Fruit fly (Drosophila melanogaster) whole organism, prepupa: Measurements from ENCODE around the gene CG15471.
A peak's percentile ranks its signal among the peaks of the same experiment; 100 is the strongest.

Source experiments
- Blimp-1 ChIP-seq: fragments of 200-800 bp; sonication (Bioruptor generic); optimal IDR thresholded peaks from 3 replicates; lab custom pipeline; 2017; ENCODE audit warnings: missing biosample characterization, missing genetic modification characterization, mild to moderate bottlenecking, moderate library complexity, missing genetic modification reagents
- CG10631 ChIP-seq: fragments of 200-800 bp; sonication (Bioruptor generic); optimal IDR thresholded peaks from 2 replicates; lab custom pipeline; 2016; ENCODE audit warnings: missing biosample characterization, missing genetic modification characterization
- CG10669 ChIP-seq: fragments of 200-800 bp; sonication (Bioruptor generic); optimal IDR thresholded peaks from 3 replicates; lab custom pipeline; 2018; ENCODE audit warnings: missing biosample characterization, mild to moderate bottlenecking, missing genetic modification characterization, moderate library complexity
- CG11294 ChIP-seq: fragments of 200-800 bp; sonication (Bioruptor generic); IDR thresholded peaks from 2 replicates; pipeline ENCODE4 v1.3.6; 2022; ENCODE audit warnings: missing biosample characterization, missing genetic modification characterization
- CG3032 ChIP-seq: fragments of 200-800 bp; optimal IDR thresholded peaks from 2 replicates; lab custom pipeline; 2019; ENCODE audit warnings: missing biosample characterization, mild to moderate bottlenecking, missing genetic modification characterization, moderate library complexity
- CG32006 ChIP-seq: fragments of 200-800 bp; sonication (Bioruptor generic); optimal IDR thresholded peaks from 3 replicates; lab custom pipeline; 2017; ENCODE audit warnings: missing biosample characterization, mild to moderate bottlenecking, missing genetic modification characterization
- CG6276 ChIP-seq: fragments of 200-800 bp; sonication (Bioruptor generic); optimal IDR thresholded peaks from 2 replicates; lab custom pipeline; 2017; ENCODE audit warnings: missing biosample characterization, mild to moderate bottlenecking, missing genetic modification characterization
- CG6792 ChIP-seq: fragments of 200-800 bp; sonication (Bioruptor generic); optimal IDR thresholded peaks from 3 replicates; lab custom pipeline; 2016; ENCODE audit warnings: missing biosample characterization, missing genetic modification characterization
- CG6854 ChIP-seq: fragments of 200-800 bp; sonication (Bioruptor generic); optimal IDR thresholded peaks from 2 replicates; lab custom pipeline; 2017; ENCODE audit warnings: missing biosample characterization, mild to moderate bottlenecking, missing genetic modification characterization
- CG8119 ChIP-seq: fragments of 200-800 bp; sonication (Bioruptor generic); IDR thresholded peaks from 3 replicates; pipeline ENCODE4 v1.3.6; 2022; ENCODE audit warnings: missing biosample characterization, missing genetic modification characterization
- Eip75B ChIP-seq: fragments of 200-800 bp; sonication (Bioruptor generic); optimal IDR thresholded peaks from 3 replicates; lab custom pipeline; 2016; ENCODE audit warnings: missing biosample characterization, missing genetic modification characterization
- Eip93F ChIP-seq: fragments of 200-800 bp; sonication (Bioruptor generic); optimal IDR thresholded peaks from 2 replicates; lab custom pipeline; 2016; ENCODE audit warnings: missing biosample characterization, mild to moderate bottlenecking, missing genetic modification characterization
- Ets21C ChIP-seq: fragments of 200-800 bp; sonication (Bioruptor generic); optimal IDR thresholded peaks from 3 replicates; lab custom pipeline; 2016; ENCODE audit warnings: missing biosample characterization, missing genetic modification characterization
- Ets96B ChIP-seq: fragments of 200-800 bp; optimal IDR thresholded peaks from 2 replicates; lab custom pipeline; 2019; ENCODE audit warnings: missing biosample characterization, mild to moderate bottlenecking, missing genetic modification characterization, moderate library complexity
- Gug ChIP-seq: fragments of 200-800 bp; sonication (Bioruptor generic); IDR thresholded peaks from 2 replicates; pipeline ENCODE4 v1.3.6; 2022; ENCODE audit warnings: missing biosample characterization, missing genetic modification characterization
- Hr38 ChIP-seq: sonication (Bioruptor generic); optimal IDR thresholded peaks from 2 replicates; lab custom pipeline; 2016; ENCODE audit warnings: missing biosample characterization, missing genetic modification characterization
- Hr4 ChIP-seq: fragments of 200-800 bp; sonication (Bioruptor generic); optimal IDR thresholded peaks from 3 replicates; lab custom pipeline; 2016; ENCODE audit warnings: missing biosample characterization, missing genetic modification characterization
- Lpt ChIP-seq: fragments of 200-800 bp; sonication (Bioruptor generic); optimal IDR thresholded peaks from 3 replicates; lab custom pipeline; 2016; ENCODE audit warnings: missing biosample characterization, missing genetic modification characterization
- Met ChIP-seq: fragments of 200-800 bp; sonication (Bioruptor generic); optimal IDR thresholded peaks from 3 replicates; lab custom pipeline; 2016; ENCODE audit warnings: missing biosample characterization, missing genetic modification characterization
- OdsH ChIP-seq: fragments of 200-800 bp; sonication (Bioruptor generic); optimal IDR thresholded peaks from 3 replicates; lab custom pipeline; 2016; ENCODE audit warnings: missing biosample characterization, missing genetic modification characterization
- Smox ChIP-seq: fragments of 200-800 bp; sonication (Bioruptor generic); optimal IDR thresholded peaks from 3 replicates; lab custom pipeline; 2016; ENCODE audit warnings: missing biosample characterization, missing genetic modification characterization
- Sox102F ChIP-seq: fragments of 200-800 bp; sonication (Bioruptor generic); optimal IDR thresholded peaks from 2 replicates; lab custom pipeline; 2016; ENCODE audit warnings: missing biosample characterization, mild to moderate bottlenecking, missing genetic modification characterization
- Sox15 ChIP-seq: fragments of 200-800 bp; sonication (Bioruptor generic); optimal IDR thresholded peaks from 3 replicates; lab custom pipeline; 2016; ENCODE audit warnings: missing biosample characterization, missing genetic modification characterization
- acj6 ChIP-seq: fragments of 200-800 bp; sonication (Bioruptor generic); optimal IDR thresholded peaks from 3 replicates; lab custom pipeline; 2016; ENCODE audit warnings: missing biosample characterization, missing genetic modification characterization
- cyc ChIP-seq: fragments of 200-800 bp; sonication (Bioruptor generic); optimal IDR thresholded peaks from 3 replicates; lab custom pipeline; 2016; ENCODE audit warnings: missing biosample characterization, missing genetic modification characterization
- fd59A ChIP-seq: fragments of 200-800 bp; sonication (Bioruptor generic); optimal IDR thresholded peaks from 2 replicates; lab custom pipeline; 2017; ENCODE audit warnings: missing biosample characterization, mild to moderate bottlenecking, missing genetic modification characterization, missing genetic modification reagents
- fkh ChIP-seq: fragments of 200-800 bp; sonication (Bioruptor generic); optimal IDR thresholded peaks from 3 replicates; lab custom pipeline; 2017; ENCODE audit warnings: missing biosample characterization, mild to moderate bottlenecking, missing genetic modification characterization, moderate library complexity
- net ChIP-seq: fragments of 200-800 bp; sonication (Bioruptor generic); optimal IDR thresholded peaks from 3 replicates; lab custom pipeline; 2016; ENCODE audit warnings: missing biosample characterization, missing genetic modification characterization
- pdm3 ChIP-seq: fragments of 200-800 bp; sonication (Bioruptor generic); optimal IDR thresholded peaks from 3 replicates; lab custom pipeline; 2016; ENCODE audit warnings: missing biosample characterization, missing genetic modification characterization
- salr ChIP-seq, 2 experiments: fragments of 200-800 bp; sonication (Bioruptor generic); optimal IDR thresholded peaks; 3 replicates each; lab custom pipeline; 2016 to 2018; ENCODE audit warnings: missing biosample characterization in 2 of 2, missing genetic modification characterization in 2 of 2, mild to moderate bottlenecking in 1 of 2
- spab ChIP-seq: fragments of 200-800 bp; sonication (Bioruptor generic); optimal IDR thresholded peaks from 2 replicates; lab custom pipeline; 2017; ENCODE audit warnings: missing biosample characterization, mild to moderate bottlenecking, missing genetic modification characterization, missing genetic modification reagents
- svp ChIP-seq: fragments of 200-800 bp; sonication (Bioruptor generic); peaks from one replicate; lab custom pipeline; 2016; ENCODE audit warnings: missing biosample characterization, missing genetic modification characterization
- vri ChIP-seq: fragments of 200-800 bp; sonication (Bioruptor generic); optimal IDR thresholded peaks from 3 replicates; lab custom pipeline; 2016; ENCODE audit warnings: missing biosample characterization, mild to moderate bottlenecking, missing genetic modification characterization

The CG15471 gene

dm6 chrX:4782689-4783088 is at the start of gene CG15471:
CG15471 (minus strand) TSS chrX:4782789.
- TF ChIP-seq spab (no peak), acj6 (GFP tag; lab: Kevin White, UChicago) (no peak), CG11294 (no peak), Ets96B (tag; lab: Kevin White, UChicago) (no peak), Smox (GFP tag; lab: Kevin White, UChicago) (no peak), Ets21C (GFP tag; lab: Kevin White, UChicago) (no peak), salr (GFP tag; optimal IDR thresholded peaks at IDR 0.05; lab: Kevin White, UChicago) (no peak), Met (GFP tag; lab: Kevin White, UChicago) (no peak), Eip75B (no peak), CG6854 (GFP tag; lab: Kevin White, UChicago) (no peak), Gug (GFP tag; lab: Robert Waterston, UW) (no peak), vri (GFP tag; lab: Kevin White, UChicago) (no peak)

- TF ChIP-seq Ets21C (GFP tag; lab: Kevin White, UChicago) (no peak), OdsH (GFP tag; lab: Kevin White, UChicago) (no peak), Sox102F (GFP tag; lab: Kevin White, UChicago) (no peak), fkh (GFP tag; lab: Kevin White, UChicago) (no peak), CG10669 (GFP tag; lab: Kevin White, UChicago) (no peak), CG11294 (no peak)
These were observed 43.1 kb upstream of the CG15471 start, which contains the start of gene CG12682 for dm6 chrX:4825674-4826073. CG12682 (plus strand) TSS chrX:4825974.

- TF ChIP-seq svp (GFP tag; lab: Kevin White, UChicago) (peak; percentile 4), Smox (GFP tag; lab: Kevin White, UChicago) (no peak), CG32006 (GFP tag; lab: Kevin White, UChicago) (peak; percentile 5)
These were observed 25.2 kb upstream of the CG15471 start for dm6 chrX:4807826-4808225.

dm6 chrX:4804762-4805161 is 22.2 kb upstream of the CG15471 start, which contains the start of gene CG2861:
CG2861 (minus strand) TSS chrX:4804862.
- no peak for TF ChIP-seq CG6792 (GFP tag; lab: Kevin White, UChicago)
- no peak for TF ChIP-seq salr (GFP tag; optimal IDR thresholded peaks at IDR 0.05; lab: Kevin White, UChicago)
- TF ChIP-seq net: no peak
- TF ChIP-seq fkh (GFP tag; lab: Kevin White, UChicago): no peak
- no peak for TF ChIP-seq Eip93F (GFP tag; lab: Kevin White, UChicago)
- no peak for TF ChIP-seq fd59A (GFP tag; lab: Kevin White, UChicago)
- no peak for TF ChIP-seq Gug (GFP tag; lab: Robert Waterston, UW)
- TF ChIP-seq CG6276 (GFP tag; lab: Kevin White, UChicago): no peak
- TF ChIP-seq CG8119 (GFP tag; lab: Robert Waterston, UW): no peak
- TF ChIP-seq pdm3: no peak
- TF ChIP-seq Hr4 (GFP tag; lab: Kevin White, UChicago): no peak
- no peak for TF ChIP-seq Lpt (GFP tag; lab: Kevin White, UChicago)
- no peak for TF ChIP-seq Hr38
- TF ChIP-seq Sox15 (GFP tag; lab: Kevin White, UChicago): no peak
- no peak for TF ChIP-seq Blimp-1 (GFP tag; lab: Kevin White, UChicago)
- TF ChIP-seq Ets21C (GFP tag; lab: Kevin White, UChicago): no peak

dm6 chrX:4783775-4784174 is 1.2 kb upstream of the CG15471 start, which contains the start of gene CG6978:
CG6978 (plus strand) TSS chrX:4784075.
- no peak for TF ChIP-seq acj6 (GFP tag; lab: Kevin White, UChicago)
- TF ChIP-seq, all 60 proteins: peak for 0

dm6 chrX:4777275-4777674 is 5.3 kb downstream of the CG15471 start, which contains the start of gene CG2871:
CG2871 (minus strand) TSS chrX:4777375.
- TF ChIP-seq cyc (GFP tag; lab: Kevin White, UChicago) (no peak), CG10631 (GFP tag; lab: Kevin White, UChicago) (no peak), Eip93F (GFP tag; lab: Kevin White, UChicago) (no peak), CG3032 (no peak), CG8119 (GFP tag; lab: Robert Waterston, UW) (no peak)
